Worm (Caenorhabditis elegans): Measurements from ENCODE around the gene Y39A3B.1.

The Y39A3B.1 gene

DNA sequence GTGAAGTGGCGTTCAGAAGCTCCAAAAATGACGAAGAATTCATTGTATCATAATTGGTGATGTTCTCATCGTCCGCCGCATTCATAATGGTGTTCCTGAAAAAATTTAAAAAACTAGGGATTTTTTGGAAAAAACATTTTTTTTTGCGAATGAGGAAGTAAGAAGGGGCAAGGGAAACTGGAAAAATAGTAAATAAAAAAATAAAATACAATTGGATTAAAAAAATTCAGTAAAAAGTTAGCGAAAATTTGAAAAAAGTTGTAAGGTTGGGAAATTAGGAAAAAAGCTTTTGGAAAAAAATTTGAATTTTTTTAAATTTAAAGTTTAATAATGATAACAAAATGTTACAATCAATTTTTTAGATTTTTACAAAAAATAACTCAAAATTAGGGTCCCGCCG, 15.7 kb downstream of the Y39A3B.1 start, which contains the start of gene ckr-2:
TSS of gene ckr-2 (minus strand) at position 101 of the 400 bp plus-strand sequence.
- TF ChIP-seq hmg-11 (tag; optimal IDR thresholded peaks at IDR 0.05) (no peak), nhr-76 (tag; optimal IDR thresholded peaks at IDR 0.05) (no peak), pha-4 (tag; optimal IDR thresholded peaks at IDR 0.05) (no peak), lsy-12 (tag; optimal IDR thresholded peaks at IDR 0.05) (no peak), sea-2 (GFP tag; optimal IDR thresholded peaks at IDR 0.05) (no peak), nfya-1 (tag; optimal IDR thresholded peaks at IDR 0.05; ENCODE audit: insufficient read depth) (no peak), ceh-82 (tag; optimal IDR thresholded peaks at IDR 0.05) (no peak), zag-1 (tag; optimal IDR thresholded peaks at IDR 0.05) (no peak), nhr-11 (tag; optimal IDR thresholded peaks at IDR 0.05) (no peak), fkh-2 (tag; optimal IDR thresholded peaks at IDR 0.05) (no peak), aly-2 (tag; optimal IDR thresholded peaks at IDR 0.05) (no peak), nhr-67 (tag; optimal IDR thresholded peaks at IDR 0.05) (no peak)

- TF ChIP-seq ceh-28 (tag; optimal IDR thresholded peaks at IDR 0.05) (no peak), nhr-77 (tag; optimal IDR thresholded peaks at IDR 0.05) (no peak), ceh-9 (tag; optimal IDR thresholded peaks at IDR 0.05) (no peak), fkh-10 (GFP tag; optimal IDR thresholded peaks at IDR 0.05) (no peak), ztf-4 (tag; optimal IDR thresholded peaks at IDR 0.05) (no peak), nhr-28 (tag; optimal IDR thresholded peaks at IDR 0.05) (no peak), ztf-11 (tag; optimal IDR thresholded peaks at IDR 0.05) (no peak), lin-39 (tag; optimal IDR thresholded peaks at IDR 0.05) (no peak), nhr-237 (tag; optimal IDR thresholded peaks at IDR 0.05) (no peak), eor-1 (tag; optimal IDR thresholded peaks at IDR 0.05) (no peak)
Observed at ce11 chrIII:2027517-2027916, 21.7 kb downstream of the Y39A3B.1 start.

DNA sequence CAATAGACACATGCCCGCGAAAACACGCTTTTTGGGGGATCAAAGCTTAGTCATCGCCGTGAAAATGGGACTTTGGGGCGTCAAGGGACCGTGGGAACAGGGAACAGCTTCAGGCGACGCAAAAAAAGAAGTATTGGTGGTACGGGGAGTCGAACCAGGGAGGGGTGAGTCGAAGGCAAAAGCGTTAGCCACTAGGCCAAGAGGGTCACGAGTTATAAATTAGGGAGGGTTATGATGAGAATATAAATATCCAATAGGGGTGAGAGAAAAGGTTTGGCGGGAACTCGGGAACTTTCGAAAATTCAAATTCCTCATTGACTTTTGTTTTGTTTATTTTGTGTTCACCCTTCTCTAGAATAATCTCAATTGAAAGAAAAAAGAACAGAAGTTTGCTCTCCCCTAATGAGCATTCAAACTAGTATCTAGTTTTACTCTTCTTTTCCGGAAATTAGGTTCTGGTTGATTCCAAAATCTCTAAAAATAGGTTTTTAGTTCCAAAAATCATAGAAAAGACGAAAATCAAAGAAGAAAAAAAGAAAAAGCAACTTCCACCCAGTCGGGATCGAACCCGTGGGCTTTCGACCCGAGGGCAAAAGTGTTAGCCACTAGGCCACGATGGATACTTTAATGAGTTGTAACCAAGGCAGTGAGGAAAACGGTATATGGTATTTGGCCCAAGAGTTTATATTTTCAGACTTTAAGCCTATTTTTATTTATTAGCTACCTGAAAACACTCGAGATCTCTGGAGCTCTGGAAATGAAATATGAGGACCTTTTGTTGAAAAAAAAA, 25.1 kb downstream of the Y39A3B.1 start:
- no peak for TF ChIP-seq unc-62 (GFP tag; optimal IDR thresholded peaks at IDR 0.05)
- no peak for TF ChIP-seq nhr-23 (tag; optimal IDR thresholded peaks at IDR 0.05)
- no peak for TF ChIP-seq elt-3 (tag; optimal IDR thresholded peaks at IDR 0.05)
- no peak for TF ChIP-seq fos-1 (tag; optimal IDR thresholded peaks at IDR 0.05)
- TF ChIP-seq R02D3.7 (tag; optimal IDR thresholded peaks at IDR 0.05), result no peak
- no peak for TF ChIP-seq snpc-4 (tag; optimal IDR thresholded peaks at IDR 0.05)
- TF ChIP-seq nfya-1 (tag; optimal IDR thresholded peaks at IDR 0.05; ENCODE audit: insufficient read depth), result no peak
- no peak for TF ChIP-seq lin-15B (tag; optimal IDR thresholded peaks at IDR 0.05)

- no peak for TF ChIP-seq nhr-25 (tag; optimal IDR thresholded peaks at IDR 0.05)
- no peak for TF ChIP-seq nhr-237 (tag; optimal IDR thresholded peaks at IDR 0.05)
- TF ChIP-seq nhr-23 (tag; optimal IDR thresholded peaks at IDR 0.05), result no peak
- no peak for TF ChIP-seq mml-1 (tag; optimal IDR thresholded peaks at IDR 0.05)
- TF ChIP-seq jun-1 (tag; optimal IDR thresholded peaks at IDR 0.05), result no peak
- no peak for TF ChIP-seq ceh-82 (tag; optimal IDR thresholded peaks at IDR 0.05)
- no peak for TF ChIP-seq R02D3.7 (tag; optimal IDR thresholded peaks at IDR 0.05)
Observed at ce11 chrIII:2031746-2032145, 25.9 kb downstream of the Y39A3B.1 start.

DNA sequence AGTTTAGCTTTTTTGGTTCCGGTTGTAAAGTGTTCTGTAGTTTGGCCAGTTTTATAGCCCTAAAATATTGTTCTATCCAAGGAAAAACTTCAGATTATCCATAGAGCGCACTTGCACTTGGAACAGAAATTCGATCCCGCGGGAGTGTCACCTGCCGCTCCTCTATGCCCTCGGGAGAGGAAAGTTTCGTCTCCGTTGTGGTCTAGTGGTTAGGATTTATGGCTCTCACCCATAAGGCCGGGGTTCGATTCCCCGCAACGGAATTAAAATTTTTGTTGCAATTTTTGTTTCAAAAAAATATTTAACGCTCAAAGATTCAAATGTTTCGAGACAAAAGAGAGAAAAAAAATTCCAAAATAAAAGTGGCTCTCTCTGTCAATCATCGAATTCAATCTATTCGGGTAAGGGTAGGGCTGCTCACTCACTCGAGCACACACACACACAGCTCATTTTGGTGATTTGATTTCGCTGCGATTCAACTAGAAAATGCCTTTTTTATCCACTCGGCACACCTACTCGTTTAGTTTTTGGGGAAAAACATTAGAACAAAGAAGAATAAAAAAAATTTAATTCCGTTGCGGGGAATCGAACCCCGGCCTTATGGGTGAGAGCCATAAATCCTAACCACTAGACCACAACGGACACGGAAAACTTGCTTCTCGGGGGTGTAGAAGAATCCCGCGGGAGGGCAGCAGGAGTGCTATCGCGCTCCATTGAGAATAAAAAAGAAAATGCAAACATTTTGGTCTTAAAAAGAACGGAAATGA, 26.7 kb downstream of the Y39A3B.1 start:
- TF ChIP-seq lin-39 (tag; optimal IDR thresholded peaks at IDR 0.05), result no peak
- TF ChIP-seq nhr-23 (tag; optimal IDR thresholded peaks at IDR 0.05), result peak; percentile 7
- no peak for TF ChIP-seq zag-1 (tag; optimal IDR thresholded peaks at IDR 0.05)
- peak; percentile 13 for TF ChIP-seq lin-15B (tag; optimal IDR thresholded peaks at IDR 0.05)
- peak; percentile 14 for TF ChIP-seq pha-4 (tag; optimal IDR thresholded peaks at IDR 0.05)
